Worm (Caenorhabditis elegans): Measurements from ENCODE around the gene nlp-52.

- TF ChIP-seq unc-39 (tag; optimal IDR thresholded peaks at IDR 0.05) = no peak
- TF ChIP-seq nhr-28 (tag; optimal IDR thresholded peaks at IDR 0.05) = no peak
- TF ChIP-seq sptf-1 (tag; optimal IDR thresholded peaks at IDR 0.05) = no peak
- no peak for TF ChIP-seq lin-13 (tag; optimal IDR thresholded peaks at IDR 0.05)
- TF ChIP-seq unc-62 (GFP tag; optimal IDR thresholded peaks at IDR 0.05) = no peak
- no peak for TF ChIP-seq snpc-4 (tag; optimal IDR thresholded peaks at IDR 0.05)
- no peak for TF ChIP-seq ham-2 (GFP tag; optimal IDR thresholded peaks at IDR 0.05)
- no peak for TF ChIP-seq elt-3 (tag; optimal IDR thresholded peaks at IDR 0.05)
- TF ChIP-seq nhr-12 (tag; optimal IDR thresholded peaks at IDR 0.05) = no peak
- no peak for TF ChIP-seq zip-8 (tag; optimal IDR thresholded peaks at IDR 0.05)
- no peak for TF ChIP-seq lin-32 (GFP tag; optimal IDR thresholded peaks at IDR 0.05)
Measured at ce11 chrIII:728074-728473, 33.5 kb upstream of the nlp-52 start.

Data from whole organism, mixed stage, embryonic.